Worm (Caenorhabditis elegans) whole organism, L4 larva: ENCODE results near the gene R01E6.5.

Experiments
- D1046.2 ChIP-seq: fragments of 200-800 bp; sonication (Bioruptor generic); IDR thresholded peaks from 2 replicates; pipeline ENCODE4 v1.3.6; 2022; ENCODE audit warnings: missing genetic modification characterization, missing compliant biosample characterization
- F10B5.3 ChIP-seq: sonication (generic microtip); optimal IDR thresholded peaks from 2 replicates; lab custom pipeline; 2016; ENCODE audit warnings: mild to moderate bottlenecking, missing genetic modification characterization, missing compliant biosample characterization
- F44E2.7 ChIP-seq: fragments of 200-800 bp; sonication (Bioruptor generic); IDR thresholded peaks from 2 replicates; pipeline ENCODE4 v2.1.2; 2022; ENCODE audit warnings: missing genetic modification characterization, missing compliant biosample characterization
- F49E8.2 ChIP-seq: sonication (generic microtip); optimal IDR thresholded peaks from 2 replicates; lab custom pipeline; 2016; ENCODE audit warnings: missing compliant biosample characterization, mild to moderate bottlenecking, missing genetic modification characterization, borderline replicate concordance
- Y105C5A.15 ChIP-seq: fragments of 200-800 bp; sonication (Bioruptor generic); IDR thresholded peaks from 2 replicates; pipeline ENCODE4 v1.3.6; 2022; ENCODE audit warnings: missing genetic modification characterization, missing compliant biosample characterization
- ZK337.2 ChIP-seq: fragments of 200-800 bp; sonication (Bioruptor generic); IDR thresholded peaks from 2 replicates; pipeline ENCODE4 v1.3.6; 2022; ENCODE audit warnings: missing genetic modification reagents, missing genetic modification characterization, missing compliant biosample characterization
- aha-1 ChIP-seq: fragments of 150-350 bp; peaks from one replicate; lab custom pipeline; 2014; ENCODE audit warnings: missing biosample characterization, missing genetic modification characterization
- arid-1 ChIP-seq: fragments of 200-800 bp; sonication (Bioruptor generic); conservative IDR thresholded peaks from 2 replicates; pipeline ENCODE4 v1.3.6; 2022; ENCODE audit warnings: missing genetic modification reagents, missing genetic modification characterization, missing compliant biosample characterization
- ceh-28 ChIP-seq: fragments of 150-350 bp; optimal IDR thresholded peaks from 2 replicates; lab custom pipeline; 2014; ENCODE audit warnings: missing biosample characterization, missing genetic modification reagents, missing genetic modification characterization
- ceh-62 ChIP-seq: sonication (generic microtip); optimal IDR thresholded peaks from 2 replicates; lab custom pipeline; 2017; ENCODE audit warnings: missing biosample characterization, missing genetic modification characterization
- ces-1 ChIP-seq: fragments of 150-350 bp; sonication (generic microtip); optimal IDR thresholded peaks from 4 replicates; lab custom pipeline; 2014; ENCODE audit warnings: missing biosample characterization, missing genetic modification reagents, missing genetic modification characterization
- ctbp-1 ChIP-seq: fragments of 200-800 bp; sonication (Bioruptor generic); IDR thresholded peaks from 2 replicates; pipeline ENCODE4 v1.3.6; 2022; ENCODE audit warnings: missing genetic modification reagents, missing genetic modification characterization, missing compliant biosample characterization
- daf-12 ChIP-seq: fragments of 150-350 bp; optimal IDR thresholded peaks from 2 replicates; lab custom pipeline; 2014; ENCODE audit warnings: missing biosample characterization, missing genetic modification reagents, missing genetic modification characterization
- daf-16 ChIP-seq, 3 experiments: sonication (generic microtip); optimal IDR thresholded peaks; 2 replicates each; lab custom pipeline; 2016 to 2017; ENCODE audit warnings: missing genetic modification characterization in 3 of 3, missing genetic modification reagents in 3 of 3, mild to moderate bottlenecking in 2 of 3, missing compliant biosample characterization in 2 of 3, missing biosample characterization in 1 of 3, moderate library complexity in 1 of 3
- daf-8 ChIP-seq: fragments of 200-800 bp; sonication (Bioruptor generic); IDR thresholded peaks from 2 replicates; pipeline ENCODE4 v1.3.6; 2022; ENCODE audit warnings: missing genetic modification characterization, missing compliant biosample characterization
- dpl-1 ChIP-seq: fragments of 150-350 bp; optimal IDR thresholded peaks from 2 replicates; lab custom pipeline; 2014; ENCODE audit warnings: missing biosample characterization, missing genetic modification reagents, missing genetic modification characterization
- duxl-1 ChIP-seq: sonication (generic microtip); optimal IDR thresholded peaks from 2 replicates; lab custom pipeline; 2016; ENCODE audit warnings: mild to moderate bottlenecking, missing genetic modification characterization, moderate library complexity, missing compliant biosample characterization; ENCODE audit not compliant: poor library complexity
- fos-1 ChIP-seq: fragments of 150-350 bp; optimal IDR thresholded peaks from 2 replicates; lab custom pipeline; 2014; ENCODE audit warnings: missing biosample characterization, missing genetic modification characterization
- gei-8 ChIP-seq: fragments of 200-800 bp; sonication (Bioruptor generic); optimal IDR thresholded peaks from 2 replicates; lab custom pipeline; 2018; ENCODE audit warnings: mild to moderate bottlenecking, missing genetic modification characterization, missing compliant biosample characterization
- hif-1 ChIP-seq, 2 experiments: sonication (generic microtip); optimal IDR thresholded peaks; 2 replicates each; lab custom pipeline; 2016 to 2017; ENCODE audit warnings: missing compliant biosample characterization in 2 of 2, missing genetic modification characterization in 2 of 2, missing genetic modification reagents in 2 of 2, missing genotype in 2 of 2, mild to moderate bottlenecking in 1 of 2
- hlh-30 ChIP-seq: sonication (generic microtip); optimal IDR thresholded peaks from 2 replicates; lab custom pipeline; 2017; ENCODE audit warnings: antibody characterized with exemption, mild to moderate bottlenecking, missing genetic modification characterization, missing compliant biosample characterization; ENCODE audit not compliant: insufficient read depth
- hmg-1.1 ChIP-seq: fragments of 200-800 bp; sonication (Bioruptor generic); IDR thresholded peaks from 2 replicates; pipeline ENCODE4 v1.3.6; 2022; ENCODE audit warnings: missing genetic modification reagents, missing genetic modification characterization, missing compliant biosample characterization
- lin-1 ChIP-seq: fragments of 200-800 bp; sonication (Bioruptor generic); IDR thresholded peaks from 2 replicates; pipeline ENCODE4 v1.3.6; 2022; ENCODE audit warnings: missing genetic modification reagents, missing genetic modification characterization, missing compliant biosample characterization
- lin-15B ChIP-seq: fragments of 150-350 bp; sonication (generic microtip); optimal IDR thresholded peaks from 3 replicates; lab custom pipeline; 2014; ENCODE audit warnings: missing biosample characterization, missing genetic modification characterization
- lin-29 ChIP-seq: fragments of 200-800 bp; sonication (Bioruptor generic); IDR thresholded peaks from 2 replicates; pipeline ENCODE4 v1.3.6; 2022; ENCODE audit warnings: missing genetic modification reagents, missing genetic modification characterization, missing compliant biosample characterization
- lsy-2 ChIP-seq, 2 experiments: fragments of 150-350 bp in 1 of 2; sonication (generic microtip) in 1 of 2; optimal IDR thresholded peaks; 2 replicates each; lab custom pipeline; 2014 to 2017; ENCODE audit warnings: missing biosample characterization in 2 of 2, missing genetic modification characterization in 2 of 2
- madf-5 ChIP-seq, 2 experiments: fragments of 200-800 bp; sonication (Bioruptor generic); IDR thresholded peaks; 2 replicates each; pipeline ENCODE4 v1.3.6; 2022; ENCODE audit warnings: missing compliant biosample characterization in 2 of 2, missing genetic modification characterization in 2 of 2
- mdl-1 ChIP-seq, 2 experiments: fragments of 150-350 bp in 1 of 2; sonication (generic microtip) in 1 of 2; optimal IDR thresholded peaks; 2 replicates each; lab custom pipeline; 2014 to 2017; ENCODE audit warnings: missing biosample characterization in 2 of 2, missing genetic modification characterization in 2 of 2
- mes-2 ChIP-seq: sonication (generic microtip); optimal IDR thresholded peaks from 2 replicates; lab custom pipeline; 2016; ENCODE audit warnings: missing genotype, mild to moderate bottlenecking, missing genetic modification characterization, missing compliant biosample characterization; ENCODE audit not compliant: poor library complexity, severe bottlenecking
- mxl-2 ChIP-seq: fragments of 200-800 bp; sonication (Bioruptor generic); conservative IDR thresholded peaks from 2 replicates; pipeline ENCODE4 v1.3.6; 2022; ENCODE audit warnings: missing genetic modification reagents, missing genetic modification characterization, missing compliant biosample characterization
- nhr-10 ChIP-seq: fragments of 150-350 bp; optimal IDR thresholded peaks from 2 replicates; lab custom pipeline; 2014; ENCODE audit warnings: missing biosample characterization, missing genetic modification characterization
- nhr-11 ChIP-seq: fragments of 150-350 bp; optimal IDR thresholded peaks from 2 replicates; lab custom pipeline; 2014; ENCODE audit warnings: missing biosample characterization, missing genetic modification characterization
- nhr-41 ChIP-seq: fragments of 200-800 bp; sonication (Bioruptor generic); IDR thresholded peaks from 2 replicates; pipeline ENCODE4 v1.3.6; 2022; ENCODE audit warnings: missing genetic modification reagents, missing genetic modification characterization, missing compliant biosample characterization
- nhr-42 ChIP-seq: fragments of 200-800 bp; sonication (Bioruptor generic); IDR thresholded peaks from 2 replicates; pipeline ENCODE4 v1.3.6; 2022; ENCODE audit warnings: missing genetic modification characterization, missing compliant biosample characterization
- nhr-48 ChIP-seq: sonication (generic microtip); optimal IDR thresholded peaks from 2 replicates; lab custom pipeline; 2016; ENCODE audit warnings: mild to moderate bottlenecking, missing genetic modification characterization, missing compliant biosample characterization
- nhr-6 ChIP-seq: fragments of 150-350 bp; optimal IDR thresholded peaks from 2 replicates; lab custom pipeline; 2014; ENCODE audit warnings: missing biosample characterization, missing genetic modification characterization
- rbr-2 ChIP-seq: sonication (generic microtip); optimal IDR thresholded peaks from 2 replicates; lab custom pipeline; 2016; ENCODE audit warnings: missing genotype, missing genetic modification characterization, missing compliant biosample characterization
- skn-1 ChIP-seq: fragments of 150-350 bp; optimal IDR thresholded peaks from 2 replicates; lab custom pipeline; 2014; ENCODE audit warnings: missing biosample characterization, missing genetic modification characterization
- snpc-4 ChIP-seq: fragments of 150-350 bp; optimal IDR thresholded peaks from 2 replicates; lab custom pipeline; 2014; ENCODE audit warnings: missing biosample characterization, missing genetic modification characterization
- spr-1 ChIP-seq: sonication (generic microtip); optimal IDR thresholded peaks from 2 replicates; lab custom pipeline; 2016; ENCODE audit warnings: mild to moderate bottlenecking, missing genetic modification characterization, missing compliant biosample characterization
- spr-3 ChIP-seq: fragments of 200-800 bp; sonication (Bioruptor generic); optimal IDR thresholded peaks from 2 replicates; lab custom pipeline; 2018; ENCODE audit warnings: mild to moderate bottlenecking, missing genetic modification characterization, missing compliant biosample characterization
- tag-97 ChIP-seq: fragments of 200-800 bp; sonication (Bioruptor generic); IDR thresholded peaks from 2 replicates; pipeline ENCODE4 v1.3.6; 2022; ENCODE audit warnings: missing genetic modification characterization, missing compliant biosample characterization
- unc-62 ChIP-seq, 3 experiments: fragments of 150-350 bp in 1 of 3; sonication (generic microtip); optimal IDR thresholded peaks in 2 of 3; peaks in 1 of 3; 1 replicate in 1 of 3; 2 replicates in 2 of 3; lab custom pipeline; 2014 to 2017; ENCODE audit warnings: missing biosample characterization in 3 of 3, missing genetic modification characterization in 3 of 3, missing genetic modification reagents in 3 of 3, missing genotype in 1 of 3
- vab-7 ChIP-seq: fragments of 200-800 bp; sonication (Bioruptor generic); IDR thresholded peaks from 2 replicates; pipeline ENCODE4 v1.3.6; 2022; ENCODE audit warnings: missing genetic modification reagents, missing genetic modification characterization, missing compliant biosample characterization
- zfp-2 ChIP-seq: sonication (generic microtip); optimal IDR thresholded peaks from 2 replicates; lab custom pipeline; 2016; ENCODE audit warnings: mild to moderate bottlenecking, missing genetic modification characterization, missing compliant biosample characterization
- ztf-11 ChIP-seq: fragments of 150-350 bp; optimal IDR thresholded peaks from 2 replicates; lab custom pipeline; 2014; ENCODE audit warnings: missing biosample characterization, missing genetic modification characterization
- ztf-7 ChIP-seq: fragments of 150-350 bp; optimal IDR thresholded peaks from 2 replicates; lab custom pipeline; 2014; ENCODE audit warnings: missing biosample characterization, missing genetic modification characterization

Gene R01E6.5

DNA sequence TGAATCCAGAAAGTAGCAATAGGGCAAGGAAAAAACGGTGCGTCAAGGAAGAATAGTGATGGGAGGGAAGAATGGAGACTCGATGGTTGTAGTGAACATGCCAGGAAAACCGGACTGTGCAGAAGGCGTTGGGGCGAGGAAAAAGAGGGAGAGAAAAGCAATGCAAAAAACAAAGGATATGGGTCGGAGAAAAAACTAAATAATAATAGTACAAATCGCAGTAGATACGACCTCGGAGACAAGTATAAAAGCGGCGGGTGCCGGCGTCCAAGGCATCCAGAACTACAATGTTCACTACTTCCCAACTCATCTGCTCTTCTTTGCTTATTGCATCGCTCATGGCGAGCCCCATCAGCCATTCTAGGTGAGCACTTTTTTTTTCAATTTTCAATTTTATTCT is at the start of gene R01E6.5:
Gene R01E6.5 (plus strand): TSS at position 301 of the 400 bp plus-strand sequence.
- no peak for TF ChIP-seq skn-1 (tag; lab: Kevin White, UChicago)
- TF ChIP-seq daf-16 (GFP tag; optimal IDR thresholded peaks at IDR 0.05; lab: Kevin White, UChicago), result no peak
- no peak for TF ChIP-seq daf-16 (tag; optimal IDR thresholded peaks at IDR 0.05; lab: Kevin White, UChicago)
- TF ChIP-seq, all 104 proteins: peak for 0

DNA sequence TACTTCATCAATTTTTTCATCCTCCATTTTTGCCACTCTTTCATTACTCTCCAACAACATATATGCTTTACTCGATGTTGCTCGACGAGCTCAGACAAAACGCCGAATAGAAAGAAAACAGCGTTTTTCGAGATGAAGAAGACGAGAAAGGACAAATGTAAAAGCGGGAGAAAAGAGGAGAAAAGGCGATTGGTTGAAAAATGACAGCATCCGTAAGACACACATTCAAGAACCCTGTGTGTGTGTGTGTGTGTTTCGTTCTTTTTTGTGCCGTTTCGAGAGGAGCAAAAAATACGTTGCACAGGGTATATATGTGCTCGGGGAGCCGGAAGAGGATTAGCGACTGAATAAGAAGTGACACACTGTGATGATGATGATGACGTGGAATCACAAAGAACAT is 43.1 kb upstream of the R01E6.5 start:
- no peak for TF ChIP-seq hif-1 (tag; optimal IDR thresholded peaks at IDR 0.05; lab: Kevin White, UChicago)
- TF ChIP-seq nhr-10, result no peak
- no peak for TF ChIP-seq daf-8 (GFP tag; lab: Robert Waterston, UW)
- no peak for TF ChIP-seq ztf-7
- no peak for TF ChIP-seq dpl-1
- TF ChIP-seq ceh-62 (tag; lab: Kevin White, UChicago), result no peak
- TF ChIP-seq spr-1, result no peak
- no peak for TF ChIP-seq daf-12 (tag; lab: Kevin White, UChicago)
- TF ChIP-seq gei-8, result no peak
- TF ChIP-seq aha-1 (tag; lab: Kevin White, UChicago), result no peak
- no peak for TF ChIP-seq madf-5 (GFP tag; IDR thresholded peaks at IDR 0.05; lab: Robert Waterston, UW)
- TF ChIP-seq unc-62 (GFP tag; optimal IDR thresholded peaks at IDR 0.05 in 1 of 2; lab: Kevin White, UChicago), result peak in 1 of 2 experiments; percentile 96
- TF ChIP-seq unc-62 (tag; optimal IDR thresholded peaks at IDR 0.05; lab: Kevin White, UChicago), result no peak
- no peak for TF ChIP-seq Y105C5A.15 (GFP tag; lab: Robert Waterston, UW)
- no peak for TF ChIP-seq fos-1 (tag; lab: Kevin White, UChicago)
- 0 out of 2 replicates have a peak, but pooled peaks have one; percentile 20 for TF ChIP-seq ctbp-1 (GFP tag; lab: Robert Waterston, UW)
- no peak for TF ChIP-seq vab-7 (GFP tag; lab: Robert Waterston, UW)
- peak; percentile 46; the same call in 1 of the 2 replicates for TF ChIP-seq hmg-1.1 (GFP tag; lab: Robert Waterston, UW)
- TF ChIP-seq duxl-1, result no peak
- TF ChIP-seq ceh-28 (tag; lab: Kevin White, UChicago), result no peak

DNA sequence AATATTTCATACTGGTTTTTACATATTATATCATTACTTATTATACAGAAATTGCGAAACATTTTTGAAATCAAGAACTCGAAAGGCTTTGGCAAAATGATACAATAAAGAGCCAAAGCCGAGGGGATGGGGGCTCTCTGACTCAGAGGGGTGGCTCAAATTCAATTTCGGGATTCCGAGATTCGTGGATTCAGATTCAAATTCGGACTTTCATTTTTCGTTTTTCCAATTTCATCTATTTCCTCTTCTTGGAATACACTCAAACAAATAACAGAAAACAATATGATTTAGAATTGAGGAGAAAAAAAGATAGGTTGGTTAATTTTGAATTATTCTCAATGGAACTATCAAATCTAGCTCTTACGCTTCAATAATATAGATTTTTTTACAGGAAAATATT is 37.8 kb upstream of the R01E6.5 start:
- TF ChIP-seq zfp-2 (tag; lab: Kevin White, UChicago), result no peak
- no peak for TF ChIP-seq hmg-1.1 (GFP tag; lab: Robert Waterston, UW)
- TF ChIP-seq F10B5.3 (tag; lab: Kevin White, UChicago), result no peak
- TF ChIP-seq F44E2.7 (GFP tag; lab: Robert Waterston, UW), result no peak
- no peak for TF ChIP-seq vab-7 (GFP tag; lab: Robert Waterston, UW)
- no peak for TF ChIP-seq daf-8 (GFP tag; lab: Robert Waterston, UW)
- no peak for TF ChIP-seq lin-1 (GFP tag; lab: Robert Waterston, UW)
- no peak for TF ChIP-seq tag-97 (GFP tag; lab: Robert Waterston, UW)
- 0 out of 2 replicates have a peak, but pooled peaks have one; percentile 25 for TF ChIP-seq ctbp-1 (GFP tag; lab: Robert Waterston, UW)
- no peak for TF ChIP-seq lin-15B (tag; lab: Kevin White, UChicago)
- TF ChIP-seq daf-12 (tag; lab: Kevin White, UChicago), result no peak
- no peak for TF ChIP-seq F49E8.2 (tag; lab: Kevin White, UChicago)
- no peak for TF ChIP-seq nhr-42
- TF ChIP-seq mes-2 (tag; lab: Kevin White, UChicago), result no peak
- no peak for TF ChIP-seq hlh-30 (tag; lab: Kevin White, UChicago)
- TF ChIP-seq ceh-28 (tag; lab: Kevin White, UChicago), result no peak
- TF ChIP-seq ces-1, result peak; percentile 76
- no peak for TF ChIP-seq snpc-4 (tag; lab: Kevin White, UChicago)
- TF ChIP-seq nhr-48 (tag; lab: Kevin White, UChicago), result no peak
- no peak for TF ChIP-seq arid-1
- no peak for TF ChIP-seq nhr-6 (tag; lab: Kevin White, UChicago)
- TF ChIP-seq mxl-2 (GFP tag; lab: Robert Waterston, UW), result no peak
- no peak for TF ChIP-seq mdl-1 (tag; optimal IDR thresholded peaks at IDR 0.05; lab: Kevin White, UChicago)
- no peak for TF ChIP-seq rbr-2 (tag; lab: Kevin White, UChicago)
- no peak for TF ChIP-seq spr-3 (GFP tag; lab: Kevin White, UChicago)
- TF ChIP-seq ztf-11, result no peak
- TF ChIP-seq lsy-2 (tag; optimal IDR thresholded peaks at IDR 0.05; lab: Kevin White, UChicago), result peak in 1 of 2 experiments; percentile 5
- TF ChIP-seq ZK337.2 (GFP tag; lab: Robert Waterston, UW), result no peak
- no peak for TF ChIP-seq D1046.2
- no peak for TF ChIP-seq nhr-11 (tag; lab: Kevin White, UChicago)
- TF ChIP-seq nhr-41 (GFP tag; lab: Robert Waterston, UW), result no peak
- no peak for TF ChIP-seq lin-29
